Worm (Caenorhabditis elegans): ENCODE measurements around the gene F49E12.12.

The F49E12.12 gene

ce11 chrII:8396041-8396440 is 14.7 kb downstream of the F49E12.12 start, which contains the start of gene F49E12.7:
Gene F49E12.7 (minus strand): TSS chrII:8396141.
- TF ChIP-seq F13H6.1 (tag; optimal IDR thresholded peaks at IDR 0.05): no peak
- TF ChIP-seq ceh-48 (tag; optimal IDR thresholded peaks at IDR 0.05): no peak
- TF ChIP-seq ama-1 (optimal IDR thresholded peaks at IDR 0.05): no peak
- TF ChIP-seq fax-1 (tag; optimal IDR thresholded peaks at IDR 0.05): no peak
- TF ChIP-seq unc-42 (tag; optimal IDR thresholded peaks at IDR 0.05): no peak
- no peak for TF ChIP-seq ceh-24 (tag; optimal IDR thresholded peaks at IDR 0.05)

ce11 chrII:8399064-8399463 is 17.8 kb downstream of the F49E12.12 start, which contains the start of gene dod-23:
Gene dod-23 (minus strand): TSS chrII:8399164.
- no peak for TF ChIP-seq ztf-16 (tag; optimal IDR thresholded peaks at IDR 0.05)
- TF ChIP-seq ceh-30 (tag; optimal IDR thresholded peaks at IDR 0.05): no peak
- no peak for TF ChIP-seq ets-4 (tag; optimal IDR thresholded peaks at IDR 0.05)
- TF ChIP-seq hlh-15 (tag; optimal IDR thresholded peaks at IDR 0.05): no peak
- TF ChIP-seq eyg-1 (tag; optimal IDR thresholded peaks at IDR 0.05): no peak
- TF ChIP-seq pax-1 (tag; optimal IDR thresholded peaks at IDR 0.05): no peak

ce11 chrII:8399997-8400396 is 18.7 kb downstream of the F49E12.12 start:
- TF ChIP-seq ztf-16 (tag; optimal IDR thresholded peaks at IDR 0.05) (no peak), elt-2 (tag; optimal IDR thresholded peaks at IDR 0.05) (peak; percentile 41)

ce11 chrII:8404748-8405147 is 23.5 kb downstream of the F49E12.12 start, which contains the start of gene skpo-1:
Gene skpo-1 (minus strand): TSS chrII:8404848.
- TF ChIP-seq fkh-6 (tag; optimal IDR thresholded peaks at IDR 0.05) (no peak), elt-4 (tag; optimal IDR thresholded peaks at IDR 0.05) (no peak), pha-4 (tag; optimal IDR thresholded peaks at IDR 0.05) (no peak), ceh-2 (tag; optimal IDR thresholded peaks at IDR 0.05) (no peak), ceh-9 (tag; optimal IDR thresholded peaks at IDR 0.05) (no peak), unc-3 (GFP tag; conservative IDR thresholded peaks at IDR 0.05) (no peak), unc-3 (tag; optimal IDR thresholded peaks at IDR 0.05) (no peak), mec-3 (tag; optimal IDR thresholded peaks at IDR 0.05; ENCODE audit: borderline replicate concordance) (no peak), unc-86 (tag; optimal IDR thresholded peaks at IDR 0.05) (no peak), odd-2 (tag; optimal IDR thresholded peaks at IDR 0.05) (no peak), fax-1 (tag; optimal IDR thresholded peaks at IDR 0.05) (no peak), che-1 (tag; optimal IDR thresholded peaks at IDR 0.05) (no peak), sox-4 (tag; optimal IDR thresholded peaks at IDR 0.05) (no peak), C38D4.7 (GFP tag; optimal IDR thresholded peaks at IDR 0.05) (no peak), pax-1 (tag; optimal IDR thresholded peaks at IDR 0.05) (no peak), zip-5 (tag; optimal IDR thresholded peaks at IDR 0.05) (no peak), C08G9.2 (tag; optimal IDR thresholded peaks at IDR 0.05) (no peak), F13H6.1 (tag; optimal IDR thresholded peaks at IDR 0.05) (no peak), nfya-1 (tag; optimal IDR thresholded peaks at IDR 0.05) (no peak), ceh-19 (GFP tag; optimal IDR thresholded peaks at IDR 0.05) (no peak)

ce11 chrII:8405303-8405702 is 24.0 kb downstream of the F49E12.12 start, which contains the start of gene ubc-24:
Gene ubc-24 (plus strand): TSS chrII:8405603.
- no peak for TF ChIP-seq nfya-1 (tag; optimal IDR thresholded peaks at IDR 0.05)
- TF ChIP-seq ceh-24 (tag; optimal IDR thresholded peaks at IDR 0.05): no peak
- no peak for TF ChIP-seq pat-9 (tag; optimal IDR thresholded peaks at IDR 0.05)
- no peak for TF ChIP-seq rnt-1 (tag; optimal IDR thresholded peaks at IDR 0.05)
- no peak for TF ChIP-seq C08G9.2 (tag; optimal IDR thresholded peaks at IDR 0.05)
- no peak for TF ChIP-seq K09A11.1 (tag; optimal IDR thresholded peaks at IDR 0.05; ENCODE audit: insufficient read depth)
- no peak for TF ChIP-seq dmd-4 (tag; optimal IDR thresholded peaks at IDR 0.05; ENCODE audit: borderline replicate concordance)
- no peak for TF ChIP-seq ttx-3 (tag; optimal IDR thresholded peaks at IDR 0.05)
- TF ChIP-seq ceh-9 (tag; optimal IDR thresholded peaks at IDR 0.05): no peak
- TF ChIP-seq dve-1 (tag; optimal IDR thresholded peaks at IDR 0.05): no peak
- TF ChIP-seq pha-2 (tag; optimal IDR thresholded peaks at IDR 0.05): no peak
- TF ChIP-seq Y22D7AL.16 (tag; optimal IDR thresholded peaks at IDR 0.05): no peak
- TF ChIP-seq madf-2 (tag; optimal IDR thresholded peaks at IDR 0.05): no peak
- TF ChIP-seq ceh-14 (tag; optimal IDR thresholded peaks at IDR 0.05): no peak
- TF ChIP-seq hlh-8 (tag; optimal IDR thresholded peaks at IDR 0.05): no peak
- no peak for TF ChIP-seq ceh-22 (tag; optimal IDR thresholded peaks at IDR 0.05)
- no peak for TF ChIP-seq fkh-6 (tag; optimal IDR thresholded peaks at IDR 0.05)

Measured in whole organism, late embryonic.